Fruit fly (Drosophila melanogaster): ENCODE data around the gene Trmt61.

Trmt61 gene

DNA sequence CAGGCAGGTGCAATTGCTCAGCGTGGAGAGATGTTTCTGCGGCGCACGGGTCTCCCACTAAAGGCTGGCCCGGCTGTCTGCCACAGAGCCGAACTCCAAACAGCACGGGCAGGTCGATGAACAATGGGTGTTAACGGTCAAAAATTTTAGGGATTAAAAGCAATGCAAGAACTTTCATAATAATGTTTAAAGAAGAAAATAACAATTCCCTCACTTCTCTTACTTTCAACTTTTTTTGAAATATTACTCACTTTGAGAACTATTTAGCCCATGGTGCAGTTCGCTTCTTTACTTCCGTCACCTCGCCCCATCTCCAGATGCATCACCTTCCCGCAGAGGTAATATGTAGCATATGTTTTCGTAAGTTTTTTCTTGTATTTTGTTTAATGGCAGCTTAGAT lies 13.2 kb downstream of the Trmt61 start (continued):
- TF ChIP-seq H2.0 (GFP tag; IDR thresholded peaks at IDR 0.05) (0 out of 2 replicates have a peak, but pooled peaks have one; percentile 16), Sin3A (optimal IDR thresholded peaks at IDR 0.05) (no peak), bsh (GFP tag; optimal IDR thresholded peaks at IDR 0.05) (peak; percentile 51 to 72), Hsf (GFP tag; optimal IDR thresholded peaks at IDR 0.05) (peak; percentile 10), lmd (GFP tag; IDR thresholded peaks at IDR 0.05) (peak; percentile 44; the same call in 1 of the 2 replicates), da (GFP tag; optimal IDR thresholded peaks at IDR 0.05) (no peak), CG4424 (GFP tag; optimal IDR thresholded peaks at IDR 0.05) (peak; percentile 29), ci (GFP tag; IDR thresholded peaks at IDR 0.05) (peak; percentile 79), Rx (GFP tag; IDR thresholded peaks at IDR 0.05) (peak; percentile 37; the same call in 1 of the 2 replicates), CG30431 (GFP tag; optimal IDR thresholded peaks at IDR 0.05) (no peak), CG8765 (GFP tag; IDR thresholded peaks at IDR 0.05) (peak; percentile 38; the same call in 1 of the 2 replicates), gem (tag; optimal IDR thresholded peaks at IDR 0.05) (peak; percentile 51), CG14014 (GFP tag; IDR thresholded peaks at IDR 0.05) (no peak), twi (tag; optimal IDR thresholded peaks at IDR 0.05) (no peak), dpn (GFP tag; optimal IDR thresholded peaks at IDR 0.05) (peak in 1 of 2 experiments; percentile 6), otp (GFP tag; IDR thresholded peaks at IDR 0.05) (0 out of 3 replicates have a peak, but pooled peaks have one; percentile 22), peb (GFP tag; IDR thresholded peaks at IDR 0.05) (peak; percentile 35; the same call in 1 of the 2 replicates), CG5180 (GFP tag; optimal IDR thresholded peaks at IDR 0.05) (no peak), ssp (GFP tag; IDR thresholded peaks at IDR 0.05) (0 out of 2 replicates have a peak, but pooled peaks have one; percentile 7), CG8388 (GFP tag; optimal IDR thresholded peaks at IDR 0.05) (peak; percentile 18), Mrtf (GFP tag; IDR thresholded peaks at IDR 0.05) (no peak), ap (GFP tag; IDR thresholded peaks at IDR 0.05) (peak; percentile 34; the same call in 1 of the 2 replicates), mam (GFP tag; optimal IDR thresholded peaks at IDR 0.05) (no peak), D (optimal IDR thresholded peaks at IDR 0.05) (no peak), D (GFP tag; optimal IDR thresholded peaks at IDR 0.05) (peak; percentile 25), row (GFP tag; IDR thresholded peaks at IDR 0.05) (peak; percentile 48; the same call in 1 of the 3 replicates), CG18476 (GFP tag; optimal IDR thresholded peaks at IDR 0.05) (no peak), chif (GFP tag; optimal IDR thresholded peaks at IDR 0.05) (peak; percentile 36 to 38), ara (GFP tag; IDR thresholded peaks at IDR 0.05) (peak; percentile 57; the same call in 1 of the 2 replicates), Nf-YA (GFP tag; IDR thresholded peaks at IDR 0.05) (no peak), ase (GFP tag; IDR thresholded peaks at IDR 0.05) (no peak), pan (optimal IDR thresholded peaks at IDR 0.05) (no peak), pan (GFP tag; optimal IDR thresholded peaks at IDR 0.05 in 1 of 2, IDR thresholded peaks at IDR 0.05 in 1 of 2) (peak in 1 of 2 experiments; percentile 50), Ada2b (GFP tag; IDR thresholded peaks at IDR 0.05) (peak; percentile 26; the same call in 1 of the 2 replicates), vvl (GFP tag; IDR thresholded peaks at IDR 0.05) (peak; percentile 80), CG42726 (GFP tag; IDR thresholded peaks at IDR 0.05; ENCODE audit: partially characterized antibody) (no peak), Dad (GFP tag; optimal IDR thresholded peaks at IDR 0.05) (no peak), sisA (GFP tag; IDR thresholded peaks at IDR 0.05) (0 out of 2 replicates have a peak, but pooled peaks have one; percentile 16)

DNA sequence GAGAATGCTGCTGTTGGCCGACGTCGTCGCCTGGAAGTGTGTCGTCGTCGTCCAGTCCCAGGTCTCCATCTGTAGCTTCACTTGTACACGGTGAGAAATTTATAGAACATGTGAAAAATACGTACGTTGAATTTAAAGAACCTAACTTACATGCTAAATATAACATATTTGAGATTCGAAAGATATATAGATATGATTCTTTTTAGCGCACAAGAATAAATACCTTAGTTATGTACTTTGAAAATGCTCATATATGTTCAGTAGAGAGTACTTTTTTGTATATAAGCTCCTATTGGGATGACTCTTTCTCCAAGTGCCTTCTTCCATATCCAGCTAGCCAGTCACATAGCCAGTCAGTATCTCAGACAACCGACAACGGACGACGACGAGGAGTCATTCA lies 16.0 kb downstream of the Trmt61 start:
- TF ChIP-seq CG9797 (GFP tag; optimal IDR thresholded peaks at IDR 0.05) (no peak), abd-A (tag; optimal IDR thresholded peaks at IDR 0.05) (no peak), pum (GFP tag; optimal IDR thresholded peaks at IDR 0.05) (no peak), dysf (GFP tag; IDR thresholded peaks at IDR 0.05) (no peak)
